Fruit fly (Drosophila melanogaster) S2 (cell line): ENCODE data around the gene CG10859.

Experiments
- CG8478 ChIP-seq: fragments of >200 bp; optimal IDR thresholded peaks from 2 replicates; lab custom pipeline; 2018
- CTCF ChIP-seq, 2 experiments: fragments of >200 bp; optimal IDR thresholded peaks; 2 replicates each; lab custom pipeline; 2018

Gene CG10859

dm6 chr2L:13347473-13347872 is 51.0 kb downstream of the CG10859 start, which contains the start of gene CG16826:
CG16826 (plus strand) TSS chr2L:13347773.
- TF ChIP-seq CTCF (optimal IDR thresholded peaks at IDR 0.05; lab: Kevin White, UChicago): no peak
- no peak for TF ChIP-seq CG8478 (lab: Kevin White, UChicago)
